Worm (Caenorhabditis elegans) whole organism, young adult: ENCODE results near the gene F10G7.10.
"Not testable (repeated sequence)": the region's sequence is repeated elsewhere in the genome, so short reads cannot be mapped to it uniquely, and the experiment has no call there.

Source experiments
- C06A6.2 ChIP-seq: fragments of 200-800 bp; sonication (Bioruptor generic); conservative IDR thresholded peaks from 2 replicates; pipeline ENCODE4 v1.3.6; 2022; ENCODE audit warnings: missing genetic modification characterization, missing compliant biosample characterization
- F33H1.4 ChIP-seq: fragments of 200-800 bp; sonication (Bioruptor generic); IDR thresholded peaks from 2 replicates; pipeline ENCODE4 v1.3.6; 2022; ENCODE audit warnings: missing genetic modification reagents, missing genetic modification characterization, missing compliant biosample characterization
- F49E8.2 ChIP-seq: sonication (generic microtip); optimal IDR thresholded peaks from 3 replicates; lab custom pipeline; 2017; ENCODE audit warnings: missing genetic modification characterization, mild to moderate bottlenecking, missing compliant biosample characterization, antibody characterized with exemption, moderate library complexity; ENCODE audit not compliant: insufficient read depth
- K11D2.4 ChIP-seq: fragments of 200-800 bp; sonication (Bioruptor generic); IDR thresholded peaks from 2 replicates; pipeline ENCODE4 v1.3.6; 2022; ENCODE audit warnings: missing genetic modification reagents, missing genetic modification characterization, missing compliant biosample characterization
- K12H6.12 ChIP-seq: fragments of 200-800 bp; sonication (Bioruptor generic); optimal IDR thresholded peaks from 2 replicates; lab custom pipeline; 2018; ENCODE audit warnings: mild to moderate bottlenecking, missing genetic modification characterization, missing compliant biosample characterization
- Y53G8AR.9 ChIP-seq: fragments of 200-800 bp; sonication (Bioruptor generic); conservative IDR thresholded peaks from 2 replicates; pipeline ENCODE4 v1.3.6; 2022; ENCODE audit warnings: missing genetic modification reagents, missing genetic modification characterization, missing compliant biosample characterization
- Y56A3A.18 ChIP-seq: fragments of 200-800 bp; sonication (Bioruptor generic); IDR thresholded peaks from 2 replicates; pipeline ENCODE4 v1.3.6; 2022; ENCODE audit warnings: missing genetic modification reagents, missing genetic modification characterization, missing compliant biosample characterization
- Y79H2A.3 ChIP-seq: fragments of 200-800 bp; sonication (Bioruptor generic); conservative IDR thresholded peaks from 2 replicates; pipeline ENCODE4 v1.3.6; 2022; ENCODE audit warnings: missing genetic modification reagents, missing genetic modification characterization, missing compliant biosample characterization
- Y95B8A.8 ChIP-seq: fragments of 200-800 bp; sonication (Bioruptor generic); IDR thresholded peaks from 2 replicates; pipeline ENCODE4 v1.3.6; 2022; ENCODE audit warnings: missing genetic modification reagents, missing genetic modification characterization, missing compliant biosample characterization
- aptf-3 ChIP-seq: fragments of 200-800 bp; sonication (Bioruptor generic); IDR thresholded peaks from 2 replicates; pipeline ENCODE4 v1.3.6; 2022; ENCODE audit warnings: missing genetic modification characterization, missing compliant biosample characterization
- athp-1 ChIP-seq: sonication (generic microtip); optimal IDR thresholded peaks from 2 replicates; lab custom pipeline; 2017; ENCODE audit warnings: mild to moderate bottlenecking, missing genetic modification characterization, missing compliant biosample characterization
- attf-3 ChIP-seq: fragments of 200-800 bp; sonication (Bioruptor generic); conservative IDR thresholded peaks from 2 replicates; pipeline ENCODE4 v1.3.6; 2022; ENCODE audit warnings: missing genetic modification reagents, missing genetic modification characterization, missing compliant biosample characterization
- attf-6 ChIP-seq: fragments of 200-800 bp; sonication (Bioruptor generic); IDR thresholded peaks from 2 replicates; pipeline ENCODE4 v1.3.6; 2022; ENCODE audit warnings: missing genetic modification reagents, missing genetic modification characterization, missing compliant biosample characterization
- bed-2 ChIP-seq: fragments of 200-800 bp; sonication (Bioruptor generic); IDR thresholded peaks from 2 replicates; pipeline ENCODE4 v1.3.6; 2022; ENCODE audit warnings: missing genetic modification reagents, missing genetic modification characterization, missing compliant biosample characterization
- cebp-1 ChIP-seq, 2 experiments: fragments of 200-800 bp in 1 of 2; sonication (Bioruptor generic) in 1 of 2; sonication (generic microtip) in 1 of 2; IDR thresholded peaks in 1 of 2; optimal IDR thresholded peaks in 1 of 2; 2 replicates each; pipeline versions ENCODE4 v1.3.6 to Lab custom; 2017 to 2022; ENCODE audit warnings: missing compliant biosample characterization in 2 of 2, missing genetic modification characterization in 2 of 2, mild to moderate bottlenecking in 1 of 2, missing genetic modification reagents in 1 of 2, moderate library complexity in 1 of 2
- ceh-100 ChIP-seq: fragments of 200-800 bp; sonication (Bioruptor generic); IDR thresholded peaks from 2 replicates; pipeline ENCODE4 v1.3.6; 2022; ENCODE audit warnings: missing genetic modification reagents, missing genetic modification characterization, missing compliant biosample characterization
- die-1 ChIP-seq: sonication (generic microtip); optimal IDR thresholded peaks from 2 replicates; lab custom pipeline; 2016; ENCODE audit warnings: missing genotype, mild to moderate bottlenecking, missing genetic modification characterization, missing compliant biosample characterization
- dox-1 ChIP-seq: fragments of 200-800 bp; sonication (Bioruptor generic); IDR thresholded peaks from 2 replicates; pipeline ENCODE4 v1.3.6; 2022; ENCODE audit warnings: missing genetic modification reagents, missing genetic modification characterization, missing compliant biosample characterization
- dpl-1 ChIP-seq: fragments of 150-350 bp; optimal IDR thresholded peaks from 2 replicates; lab custom pipeline; 2014; ENCODE audit warnings: missing biosample characterization, missing genetic modification reagents, missing genetic modification characterization
- egl-18 ChIP-seq: fragments of 200-800 bp; sonication (Bioruptor generic); IDR thresholded peaks from 2 replicates; pipeline ENCODE4 v1.3.6; 2022; ENCODE audit warnings: missing genetic modification reagents, missing genetic modification characterization, missing compliant biosample characterization
- egl-44 ChIP-seq: fragments of 200-800 bp; sonication (Bioruptor generic); IDR thresholded peaks from 2 replicates; pipeline ENCODE4 v1.3.6; 2022; ENCODE audit warnings: missing genetic modification reagents, missing genetic modification characterization, missing compliant biosample characterization
- egrh-3 ChIP-seq: fragments of 200-800 bp; sonication (Bioruptor generic); IDR thresholded peaks from 2 replicates; pipeline ENCODE4 v1.3.6; 2022; ENCODE audit warnings: missing genetic modification reagents, missing genetic modification characterization, missing compliant biosample characterization
- ekl-4 ChIP-seq: fragments of 200-800 bp; sonication (Bioruptor generic); IDR thresholded peaks from 2 replicates; pipeline ENCODE4 v1.3.6; 2022; ENCODE audit warnings: missing genetic modification reagents, missing genetic modification characterization, missing compliant biosample characterization
- hmg-1.2 ChIP-seq: fragments of 200-800 bp; sonication (Bioruptor generic); IDR thresholded peaks from 2 replicates; pipeline ENCODE4 v1.3.6; 2022; ENCODE audit warnings: missing genetic modification reagents, missing genetic modification characterization, missing compliant biosample characterization
- hrde-1 ChIP-seq: sonication (generic microtip); optimal IDR thresholded peaks from 2 replicates; lab custom pipeline; 2016; ENCODE audit warnings: missing genetic modification characterization, mild to moderate bottlenecking, missing compliant biosample characterization, moderate library complexity, missing genotype, missing genetic modification reagents, borderline replicate concordance
- hsf-1 ChIP-seq: fragments of 200-800 bp; sonication (Bioruptor generic); IDR thresholded peaks from 2 replicates; pipeline ENCODE4 v1.3.6; 2022; ENCODE audit warnings: missing genetic modification reagents, missing genetic modification characterization, missing compliant biosample characterization
- let-526 ChIP-seq: fragments of 200-800 bp; sonication (Bioruptor generic); IDR thresholded peaks from 2 replicates; pipeline ENCODE4 v1.3.6; 2022; ENCODE audit warnings: missing genetic modification reagents, missing genetic modification characterization, missing compliant biosample characterization
- lir-1 ChIP-seq: fragments of 200-800 bp; sonication (Bioruptor generic); conservative IDR thresholded peaks from 2 replicates; pipeline ENCODE4 v1.3.6; 2022; ENCODE audit warnings: missing genetic modification reagents, missing genetic modification characterization, missing compliant biosample characterization
- madf-10 ChIP-seq: sonication (generic microtip); optimal IDR thresholded peaks from 2 replicates; lab custom pipeline; 2016; ENCODE audit warnings: mild to moderate bottlenecking, missing genetic modification characterization, missing compliant biosample characterization
- nhr-90 ChIP-seq: sonication (generic microtip); optimal IDR thresholded peaks from 2 replicates; lab custom pipeline; 2016; ENCODE audit warnings: missing genotype, mild to moderate bottlenecking, missing genetic modification characterization, missing compliant biosample characterization
- rpc-1 ChIP-seq, 2 experiments: fragments of 150-350 bp in 1 of 2; sonication (generic microtip) in 1 of 2; optimal IDR thresholded peaks; 2 replicates each; lab custom pipeline; 2014 to 2018; ENCODE audit warnings: missing biosample characterization in 1 of 2, missing genetic modification characterization in 1 of 2, missing genetic modification reagents in 1 of 2, missing genotype in 1 of 2
- snpc-1.3 ChIP-seq: sonication (generic microtip); optimal IDR thresholded peaks from 2 replicates; lab custom pipeline; 2017; ENCODE audit warnings: missing genetic modification characterization, mild to moderate bottlenecking, missing compliant biosample characterization, antibody characterized with exemption, moderate library complexity, missing genotype, missing genetic modification reagents; ENCODE audit not compliant: insufficient read depth
- snpc-3.4 ChIP-seq: sonication (generic microtip); optimal IDR thresholded peaks from 2 replicates; lab custom pipeline; 2017; ENCODE audit warnings: missing genetic modification characterization, mild to moderate bottlenecking, missing compliant biosample characterization, antibody characterized with exemption, moderate library complexity, missing genotype, missing genetic modification reagents
- snpc-4 ChIP-seq, 5 experiments: fragments of 150-350 bp in 1 of 5; sonication (generic microtip) in 4 of 5; optimal IDR thresholded peaks; 2 replicates each; lab custom pipeline; 2014 to 2018; ENCODE audit warnings: missing genetic modification characterization in 5 of 5, missing biosample characterization in 3 of 5, antibody characterized with exemption in 2 of 5, mild to moderate bottlenecking in 2 of 5, missing compliant biosample characterization in 2 of 5, missing genotype in 2 of 5, moderate library complexity in 2 of 5, missing genetic modification reagents in 1 of 5
- tbp1 ChIP-seq: fragments of 200-800 bp; sonication (Bioruptor generic); optimal IDR thresholded peaks from 2 replicates; lab custom pipeline; 2018; ENCODE audit warnings: mild to moderate bottlenecking, missing genetic modification characterization, missing compliant biosample characterization
- tlf-1 ChIP-seq: fragments of 200-800 bp; sonication (Bioruptor generic); optimal IDR thresholded peaks from 2 replicates; lab custom pipeline; 2018; ENCODE audit warnings: mild to moderate bottlenecking, missing genetic modification characterization, missing compliant biosample characterization
- unc-130 ChIP-seq: sonication (generic microtip); optimal IDR thresholded peaks from 2 replicates; lab custom pipeline; 2016; ENCODE audit warnings: missing genetic modification reagents, missing genetic modification characterization, missing compliant biosample characterization
- xnd-1 ChIP-seq: sonication (generic microtip); optimal IDR thresholded peaks from 2 replicates; lab custom pipeline; 2016; ENCODE audit warnings: missing genotype, missing genetic modification reagents, missing genetic modification characterization, missing compliant biosample characterization
- zfh-2 ChIP-seq: fragments of 200-800 bp; sonication (Bioruptor generic); conservative IDR thresholded peaks from 2 replicates; pipeline ENCODE4 v1.3.6; 2022; ENCODE audit warnings: missing genetic modification reagents, missing genetic modification characterization, missing compliant biosample characterization
- ztf-18 ChIP-seq: sonication (generic microtip); optimal IDR thresholded peaks from 2 replicates; lab custom pipeline; 2016; ENCODE audit warnings: missing genotype, mild to moderate bottlenecking, missing genetic modification characterization, missing compliant biosample characterization
- ztf-26 ChIP-seq: sonication (generic microtip); optimal IDR thresholded peaks from 2 replicates; lab custom pipeline; 2017; ENCODE audit warnings: missing genetic modification characterization, missing compliant biosample characterization
- ztf-28 ChIP-seq: fragments of 200-800 bp; sonication (Bioruptor generic); IDR thresholded peaks from 2 replicates; pipeline ENCODE4 v1.3.6; 2022; ENCODE audit warnings: missing genetic modification reagents, missing genetic modification characterization, missing compliant biosample characterization

Gene F10G7.10

DNA sequence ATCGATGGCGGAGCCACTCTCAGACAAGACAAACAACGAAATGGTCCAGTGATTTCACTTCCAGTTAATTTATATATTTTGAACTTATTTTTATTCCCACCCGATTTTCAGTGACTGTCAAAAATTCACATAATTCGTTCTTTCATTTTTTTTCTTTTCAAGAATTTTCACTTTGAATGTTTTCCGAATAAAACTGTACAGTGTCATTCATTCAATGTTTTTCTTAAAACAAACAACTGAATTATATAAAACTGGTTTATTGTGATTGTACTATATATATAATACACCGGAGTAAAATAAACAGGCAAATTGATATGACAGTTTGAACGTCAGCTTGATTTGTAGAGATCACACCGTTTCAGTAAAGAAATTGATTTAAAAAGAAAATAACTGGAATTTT lies 23.1 kb downstream of the F10G7.10 start (continued):
- no peak for TF ChIP-seq ztf-18 (tag; lab: Kevin White, UChicago)
- TF ChIP-seq Y95B8A.8 (GFP tag; lab: Robert Waterston, UW), result no peak; the same call in none of the 2 replicates
- no peak for TF ChIP-seq nhr-90 (tag; lab: Kevin White, UChicago)
- no peak for TF ChIP-seq egl-18 (GFP tag; lab: Robert Waterston, UW)
- no peak for TF ChIP-seq snpc-4 (GFP tag; optimal IDR thresholded peaks at IDR 0.05; lab: Kevin White, UChicago)
- no peak for TF ChIP-seq snpc-4 (tag; optimal IDR thresholded peaks at IDR 0.05; lab: Kevin White, UChicago)
- peak; percentile 76 for TF ChIP-seq attf-6 (GFP tag; lab: Robert Waterston, UW)

DNA sequence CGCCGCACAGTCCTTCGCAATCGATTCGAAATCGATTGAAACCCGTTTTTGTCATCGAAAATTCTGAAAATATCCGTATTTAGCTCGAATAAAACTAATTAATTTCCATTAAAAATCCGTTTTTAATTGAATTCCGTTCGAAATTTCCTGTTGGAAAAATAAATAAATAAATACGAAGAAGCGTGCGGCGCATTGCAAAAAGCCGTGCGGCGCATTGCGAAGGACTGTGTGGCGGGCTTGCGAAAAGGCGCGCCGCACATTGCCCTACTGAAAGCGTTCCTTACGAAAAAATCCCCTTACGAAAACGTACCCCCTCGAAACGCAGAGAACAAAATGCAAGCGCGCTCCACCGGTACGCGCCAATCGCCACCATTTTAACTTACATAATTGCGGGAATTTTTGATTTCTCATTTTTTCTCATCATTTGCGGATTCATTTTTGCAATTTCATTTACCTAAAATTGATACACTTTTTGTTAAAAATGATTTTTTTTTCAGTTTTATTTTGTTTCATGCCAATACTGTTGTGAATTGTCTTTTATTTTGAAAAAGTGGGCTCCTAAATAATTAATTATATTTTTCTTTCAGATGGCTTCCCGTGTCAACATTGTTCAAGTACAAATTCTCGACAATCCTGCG lies 24.5 kb downstream of the F10G7.10 start, which contains the start of gene unc-85:
Gene unc-85 (plus strand): TSS at position 588 of the 638 bp plus-strand sequence.
- TF ChIP-seq F49E8.2 (tag; lab: Kevin White, UChicago) (peak; percentile 87), nhr-90 (tag; lab: Kevin White, UChicago) (peak; percentile 34), dpl-1 (GFP tag; lab: Kevin White, UChicago) (peak; percentile 88), rpc-1 (optimal IDR thresholded peaks at IDR 0.05; lab: Kevin White, UChicago) (peak; percentile 35), K12H6.12 (tag; lab: Kevin White, UChicago) (peak; percentile 2), ztf-26 (peak; percentile 60), F33H1.4 (GFP tag; lab: Robert Waterston, UW) (peak; percentile 96), egl-44 (GFP tag; lab: Robert Waterston, UW) (peak; percentile 85), athp-1 (tag; lab: Kevin White, UChicago) (peak; percentile 46), K11D2.4 (peak; percentile 88), xnd-1 (tag; lab: Kevin White, UChicago) (peak; percentile 88), Y53G8AR.9 (GFP tag; lab: Robert Waterston, UW) (peak; percentile 94), ekl-4 (GFP tag; lab: Robert Waterston, UW) (peak; percentile 97), cebp-1 (GFP tag; IDR thresholded peaks at IDR 0.05; lab: Robert Waterston, UW) (peak; percentile 78), cebp-1 (tag; optimal IDR thresholded peaks at IDR 0.05; lab: Kevin White, UChicago) (peak; percentile 79), hrde-1 (tag; lab: Kevin White, UChicago) (peak; percentile 11), snpc-3.4 (tag; lab: Kevin White, UChicago) (peak; percentile 84), snpc-1.3 (peak; percentile 36), madf-10 (peak; percentile 44), die-1 (tag; lab: Kevin White, UChicago) (peak; percentile 28), Y95B8A.8 (GFP tag; lab: Robert Waterston, UW) (peak; percentile 99), tlf-1 (peak; percentile 81), C06A6.2 (peak; percentile 98), Y56A3A.18 (GFP tag; lab: Robert Waterston, UW) (peak; percentile 75), ceh-100 (GFP tag; lab: Robert Waterston, UW) (peak; percentile 97), ztf-28 (GFP tag; lab: Robert Waterston, UW) (peak; percentile 98), dox-1 (GFP tag; lab: Robert Waterston, UW) (peak; percentile 99), hsf-1 (GFP tag; lab: Robert Waterston, UW) (peak; percentile 95), snpc-4 (tag; optimal IDR thresholded peaks at IDR 0.05; lab: Kevin White, UChicago) (peak; percentile 20 to 66 (median 58)), hmg-1.2 (peak; percentile 86), Y79H2A.3 (GFP tag; lab: Robert Waterston, UW) (peak; percentile 89), bed-2 (GFP tag; lab: Robert Waterston, UW) (peak; percentile 94), let-526 (peak; percentile 82), egrh-3 (GFP tag; lab: Robert Waterston, UW) (peak; percentile 85), tbp1 (GFP tag; lab: Kevin White, UChicago) (peak; percentile 61), aptf-3 (GFP tag; lab: Robert Waterston, UW) (0 out of 2 replicates have a peak, but pooled peaks have one; percentile 53), unc-130 (peak; percentile 56), zfh-2 (GFP tag; lab: Robert Waterston, UW) (peak; percentile 78), lir-1 (peak; percentile 86), attf-3 (GFP tag; lab: Robert Waterston, UW) (peak; percentile 84)
- TF ChIP-seq rpc-1 (tag; optimal IDR thresholded peaks at IDR 0.05; lab: Kevin White, UChicago); snpc-4 (GFP tag; optimal IDR thresholded peaks at IDR 0.05; lab: Kevin White, UChicago): not testable (repeated sequence)
